Worm (Caenorhabditis elegans) whole organism, L2 larva: Measurements from ENCODE around the gene nstp-2.
A peak's percentile ranks its signal among the peaks of the same experiment; 100 is the strongest.

Source experiments
- F13H6.1 ChIP-seq: sonication (generic microtip); optimal IDR thresholded peaks from 2 replicates; lab custom pipeline; 2016; ENCODE audit warnings: missing genetic modification characterization, missing compliant biosample characterization
- dmd-4 ChIP-seq: sonication (generic microtip); optimal IDR thresholded peaks from 2 replicates; lab custom pipeline; 2017; ENCODE audit warnings: missing biosample characterization, missing genetic modification characterization
- lin-39 ChIP-seq: fragments of 150-350 bp; optimal IDR thresholded peaks from 2 replicates; lab custom pipeline; 2014; ENCODE audit warnings: missing biosample characterization, missing genetic modification reagents, missing genetic modification characterization
- nhr-11 ChIP-seq: fragments of 150-350 bp; optimal IDR thresholded peaks from 2 replicates; lab custom pipeline; 2014; ENCODE audit warnings: missing biosample characterization, missing genetic modification characterization
- ztf-4 ChIP-seq: fragments of 150-350 bp; optimal IDR thresholded peaks from 2 replicates; lab custom pipeline; 2014; ENCODE audit warnings: missing biosample characterization, missing genetic modification characterization

- no peak for TF ChIP-seq lin-39 (tag; lab: Kevin White, UChicago)
- TF ChIP-seq F13H6.1 (tag; lab: Kevin White, UChicago), result peak; percentile 74
- no peak for TF ChIP-seq dmd-4 (tag; lab: Kevin White, UChicago)
- no peak for TF ChIP-seq nhr-11 (tag; lab: Kevin White, UChicago)
- TF ChIP-seq ztf-4, result no peak
Observed at ce11 chrIV:6631704-6632272, 25.8 kb upstream of the nstp-2 start, which contains the start of the genes cest-5.1 and C01B10.9.
